Worm (Caenorhabditis elegans): ENCODE measurements around the gene F23F1.5.

- TF ChIP-seq ztf-29 (GFP tag; IDR thresholded peaks at IDR 0.05) (no peak), klf-2 (GFP tag; conservative IDR thresholded peaks at IDR 0.05) (no peak), T22C8.4 (GFP tag; IDR thresholded peaks at IDR 0.05) (no peak), flt-1 (GFP tag; IDR thresholded peaks at IDR 0.05) (no peak), cog-1 (tag; optimal IDR thresholded peaks at IDR 0.05) (no peak), ztf-23 (GFP tag; IDR thresholded peaks at IDR 0.05) (no peak), tab-1 (GFP tag; IDR thresholded peaks at IDR 0.05) (no peak), ref-1 (GFP tag; conservative IDR thresholded peaks at IDR 0.05) (no peak)
Observed at ce11 chrII:76662-77061, 45.3 kb upstream of the F23F1.5 start.

All from whole organism, midembryonic.